Worm (Caenorhabditis elegans) whole organism, young adult: ENCODE results near the gene srd-36.

Source experiments
- B0336.3 ChIP-seq: fragments of 200-800 bp; sonication (Bioruptor generic); IDR thresholded peaks from 2 replicates; pipeline ENCODE4 v1.3.6; 2022; ENCODE audit warnings: missing genetic modification characterization, missing compliant biosample characterization
- F33H1.4 ChIP-seq: fragments of 200-800 bp; sonication (Bioruptor generic); IDR thresholded peaks from 2 replicates; pipeline ENCODE4 v1.3.6; 2022; ENCODE audit warnings: missing genetic modification reagents, missing genetic modification characterization, missing compliant biosample characterization
- F39B2.1 ChIP-seq: fragments of 200-800 bp; sonication (Bioruptor generic); IDR thresholded peaks from 2 replicates; pipeline ENCODE4 v1.3.6; 2022; ENCODE audit warnings: missing genetic modification reagents, missing genetic modification characterization, missing compliant biosample characterization
- F52B5.7 ChIP-seq: sonication (generic microtip); optimal IDR thresholded peaks from 2 replicates; lab custom pipeline; 2016; ENCODE audit warnings: mild to moderate bottlenecking, missing genetic modification characterization, missing compliant biosample characterization
- K11D2.4 ChIP-seq: fragments of 200-800 bp; sonication (Bioruptor generic); IDR thresholded peaks from 2 replicates; pipeline ENCODE4 v1.3.6; 2022; ENCODE audit warnings: missing genetic modification reagents, missing genetic modification characterization, missing compliant biosample characterization
- K12H6.12 ChIP-seq: fragments of 200-800 bp; sonication (Bioruptor generic); optimal IDR thresholded peaks from 2 replicates; lab custom pipeline; 2018; ENCODE audit warnings: mild to moderate bottlenecking, missing genetic modification characterization, missing compliant biosample characterization
- T26A5.8 ChIP-seq: sonication (generic microtip); optimal IDR thresholded peaks from 2 replicates; lab custom pipeline; 2016; ENCODE audit warnings: missing genetic modification characterization, missing compliant biosample characterization
- Y56A3A.18 ChIP-seq: fragments of 200-800 bp; sonication (Bioruptor generic); IDR thresholded peaks from 2 replicates; pipeline ENCODE4 v1.3.6; 2022; ENCODE audit warnings: missing genetic modification reagents, missing genetic modification characterization, missing compliant biosample characterization
- Y79H2A.3 ChIP-seq: fragments of 200-800 bp; sonication (Bioruptor generic); conservative IDR thresholded peaks from 2 replicates; pipeline ENCODE4 v1.3.6; 2022; ENCODE audit warnings: missing genetic modification reagents, missing genetic modification characterization, missing compliant biosample characterization
- Y95B8A.8 ChIP-seq: fragments of 200-800 bp; sonication (Bioruptor generic); IDR thresholded peaks from 2 replicates; pipeline ENCODE4 v1.3.6; 2022; ENCODE audit warnings: missing genetic modification reagents, missing genetic modification characterization, missing compliant biosample characterization
- ZK185.1 ChIP-seq: sonication (generic microtip); optimal IDR thresholded peaks from 2 replicates; lab custom pipeline; 2016; ENCODE audit warnings: mild to moderate bottlenecking, missing genetic modification characterization, missing compliant biosample characterization; ENCODE audit not compliant: poor library complexity, severe bottlenecking
- akir-1 ChIP-seq: fragments of 200-800 bp; sonication (Bioruptor generic); optimal IDR thresholded peaks from 2 replicates; lab custom pipeline; 2018; ENCODE audit warnings: mild to moderate bottlenecking, missing genetic modification characterization, moderate library complexity, missing compliant biosample characterization
- aptf-2 ChIP-seq: fragments of 200-800 bp; sonication (Bioruptor generic); conservative IDR thresholded peaks from 2 replicates; pipeline ENCODE4 v1.3.6; 2022; ENCODE audit warnings: missing genetic modification reagents, missing genetic modification characterization, missing compliant biosample characterization
- ccch-3 ChIP-seq: fragments of 200-800 bp; sonication (Bioruptor generic); optimal IDR thresholded peaks from 2 replicates; lab custom pipeline; 2018; ENCODE audit warnings: mild to moderate bottlenecking, missing genetic modification characterization, missing compliant biosample characterization
- cebp-1 ChIP-seq, 2 experiments: fragments of 200-800 bp in 1 of 2; sonication (Bioruptor generic) in 1 of 2; sonication (generic microtip) in 1 of 2; IDR thresholded peaks in 1 of 2; optimal IDR thresholded peaks in 1 of 2; 2 replicates each; pipeline versions ENCODE4 v1.3.6 to Lab custom; 2017 to 2022; ENCODE audit warnings: missing compliant biosample characterization in 2 of 2, missing genetic modification characterization in 2 of 2, mild to moderate bottlenecking in 1 of 2, missing genetic modification reagents in 1 of 2, moderate library complexity in 1 of 2
- ceh-40 ChIP-seq: fragments of 200-800 bp; sonication (Bioruptor generic); IDR thresholded peaks from 2 replicates; pipeline ENCODE4 v1.3.6; 2022; ENCODE audit warnings: missing genetic modification characterization, missing compliant biosample characterization
- efl-1 ChIP-seq: fragments of 150-350 bp; optimal IDR thresholded peaks from 2 replicates; lab custom pipeline; 2014; ENCODE audit warnings: missing biosample characterization, missing genetic modification reagents, missing genetic modification characterization
- egl-18 ChIP-seq: fragments of 200-800 bp; sonication (Bioruptor generic); IDR thresholded peaks from 2 replicates; pipeline ENCODE4 v1.3.6; 2022; ENCODE audit warnings: missing genetic modification reagents, missing genetic modification characterization, missing compliant biosample characterization
- ekl-4 ChIP-seq: fragments of 200-800 bp; sonication (Bioruptor generic); IDR thresholded peaks from 2 replicates; pipeline ENCODE4 v1.3.6; 2022; ENCODE audit warnings: missing genetic modification reagents, missing genetic modification characterization, missing compliant biosample characterization
- ets-4 ChIP-seq: fragments of 200-800 bp; sonication (Bioruptor generic); optimal IDR thresholded peaks from 2 replicates; lab custom pipeline; 2018; ENCODE audit warnings: mild to moderate bottlenecking, missing genetic modification characterization, missing compliant biosample characterization
- hmg-20 ChIP-seq: fragments of 200-800 bp; sonication (Bioruptor generic); IDR thresholded peaks from 2 replicates; pipeline ENCODE4 v1.3.6; 2022; ENCODE audit warnings: missing genetic modification reagents, missing genetic modification characterization, missing compliant biosample characterization
- hsf-1 ChIP-seq: fragments of 200-800 bp; sonication (Bioruptor generic); IDR thresholded peaks from 2 replicates; pipeline ENCODE4 v1.3.6; 2022; ENCODE audit warnings: missing genetic modification reagents, missing genetic modification characterization, missing compliant biosample characterization
- lsl-1 ChIP-seq: fragments of 200-800 bp; sonication (Bioruptor generic); optimal IDR thresholded peaks from 2 replicates; lab custom pipeline; 2018; ENCODE audit warnings: mild to moderate bottlenecking, missing genetic modification characterization, moderate library complexity, missing compliant biosample characterization
- madf-8 ChIP-seq: fragments of 200-800 bp; sonication (Bioruptor generic); conservative IDR thresholded peaks from 2 replicates; pipeline ENCODE4 v1.3.6; 2022; ENCODE audit warnings: missing genetic modification reagents, missing genetic modification characterization, missing compliant biosample characterization
- mes-4 ChIP-seq: sonication (generic microtip); optimal IDR thresholded peaks from 2 replicates; lab custom pipeline; 2016; ENCODE audit warnings: missing genotype, missing genetic modification characterization, missing compliant biosample characterization
- nfya-1 ChIP-seq: sonication (generic microtip); optimal IDR thresholded peaks from 2 replicates; lab custom pipeline; 2017; ENCODE audit warnings: antibody characterized with exemption, missing compliant biosample characterization, missing genetic modification characterization, borderline replicate concordance; ENCODE audit not compliant: insufficient read depth
- nfya-2 ChIP-seq: fragments of 200-800 bp; sonication (Bioruptor generic); IDR thresholded peaks from 2 replicates; pipeline ENCODE4 v1.3.6; 2022; ENCODE audit warnings: missing genetic modification reagents, missing genetic modification characterization, missing compliant biosample characterization
- nhr-80 ChIP-seq: sonication (generic microtip); optimal IDR thresholded peaks from 2 replicates; lab custom pipeline; 2016; ENCODE audit warnings: missing genetic modification characterization, missing compliant biosample characterization
- pha-4 ChIP-seq: fragments of 150-350 bp; sonication (generic microtip); optimal IDR thresholded peaks from 2 replicates; lab custom pipeline; 2014; ENCODE audit warnings: missing biosample characterization, missing genetic modification reagents, missing genetic modification characterization
- rcor-1 ChIP-seq: fragments of 200-800 bp; sonication (Bioruptor generic); IDR thresholded peaks from 2 replicates; pipeline ENCODE4 v1.3.6; 2022; ENCODE audit warnings: missing genetic modification reagents, missing genetic modification characterization, missing compliant biosample characterization
- rec-8 ChIP-seq, 2 experiments: sonication (generic microtip); optimal IDR thresholded peaks; 2 replicates each; lab custom pipeline; 2016; ENCODE audit warnings: mild to moderate bottlenecking in 2 of 2, missing genetic modification characterization in 2 of 2, missing genetic modification reagents in 2 of 2, missing genotype in 2 of 2, missing biosample characterization in 1 of 2, missing compliant biosample characterization in 1 of 2, moderate library complexity in 1 of 2
- sea-2 ChIP-seq: fragments of 200-800 bp; sonication (Bioruptor generic); IDR thresholded peaks from 2 replicates; pipeline ENCODE4 v1.3.6; 2022; ENCODE audit warnings: missing genetic modification characterization, missing compliant biosample characterization
- snpc-1.1 ChIP-seq: sonication (generic microtip); optimal IDR thresholded peaks from 2 replicates; lab custom pipeline; 2017; ENCODE audit warnings: missing genetic modification characterization, mild to moderate bottlenecking, missing compliant biosample characterization, antibody characterized with exemption, moderate library complexity, missing genotype, missing genetic modification reagents; ENCODE audit not compliant: insufficient read depth
- snpc-3.4 ChIP-seq: sonication (generic microtip); optimal IDR thresholded peaks from 2 replicates; lab custom pipeline; 2017; ENCODE audit warnings: missing genetic modification characterization, mild to moderate bottlenecking, missing compliant biosample characterization, antibody characterized with exemption, moderate library complexity, missing genotype, missing genetic modification reagents
- tbx-9 ChIP-seq: sonication (generic microtip); optimal IDR thresholded peaks from 2 replicates; lab custom pipeline; 2016; ENCODE audit warnings: borderline replicate concordance, missing genetic modification characterization, inconsistent platforms, missing compliant biosample characterization
- unc-62 ChIP-seq: fragments of 150-350 bp; optimal IDR thresholded peaks from 2 replicates; lab custom pipeline; 2014; ENCODE audit warnings: missing biosample characterization, missing genetic modification reagents, missing genetic modification characterization
- xnd-1 ChIP-seq: sonication (generic microtip); optimal IDR thresholded peaks from 2 replicates; lab custom pipeline; 2016; ENCODE audit warnings: missing genotype, missing genetic modification reagents, missing genetic modification characterization, missing compliant biosample characterization
- zim-3 ChIP-seq: sonication (generic microtip); optimal IDR thresholded peaks from 2 replicates; lab custom pipeline; 2017; ENCODE audit warnings: mild to moderate bottlenecking, missing genetic modification characterization, moderate library complexity, missing compliant biosample characterization

srd-36 gene

DNA sequence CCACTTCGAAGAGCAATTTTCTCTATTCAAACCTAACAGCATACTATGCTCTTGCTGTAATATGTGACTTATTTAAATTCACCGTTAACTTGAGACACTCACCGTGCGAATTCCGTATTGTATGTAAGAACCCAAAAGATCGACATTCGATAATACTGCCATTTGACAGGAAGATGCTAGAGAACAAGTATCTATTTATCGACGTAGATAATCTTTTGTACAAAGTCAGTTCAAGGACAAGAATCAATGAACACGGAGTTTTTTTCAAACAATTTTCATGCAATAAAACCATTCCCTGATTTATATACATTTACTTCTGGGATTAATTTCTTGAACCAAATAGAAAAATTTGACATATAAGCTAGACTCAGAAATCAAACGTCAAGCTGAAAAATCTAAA, 46.3 kb downstream of the srd-36 start, which contains the start of gene K08H2.7:
K08H2.7 (minus strand) TSS at position 173 of the 400 bp plus-strand sequence.
- TF ChIP-seq madf-8 (GFP tag; lab: Robert Waterston, UW) (no peak), snpc-1.1 (tag; lab: Kevin White, UChicago) (no peak), K12H6.12 (no peak), K11D2.4 (no peak), egl-18 (GFP tag; lab: Robert Waterston, UW) (no peak), nfya-1 (tag; lab: Kevin White, UChicago) (no peak), akir-1 (no peak), B0336.3 (GFP tag; lab: Robert Waterston, UW) (no peak), efl-1 (GFP tag; lab: Kevin White, UChicago) (no peak), snpc-3.4 (tag; lab: Kevin White, UChicago) (no peak)

DNA sequence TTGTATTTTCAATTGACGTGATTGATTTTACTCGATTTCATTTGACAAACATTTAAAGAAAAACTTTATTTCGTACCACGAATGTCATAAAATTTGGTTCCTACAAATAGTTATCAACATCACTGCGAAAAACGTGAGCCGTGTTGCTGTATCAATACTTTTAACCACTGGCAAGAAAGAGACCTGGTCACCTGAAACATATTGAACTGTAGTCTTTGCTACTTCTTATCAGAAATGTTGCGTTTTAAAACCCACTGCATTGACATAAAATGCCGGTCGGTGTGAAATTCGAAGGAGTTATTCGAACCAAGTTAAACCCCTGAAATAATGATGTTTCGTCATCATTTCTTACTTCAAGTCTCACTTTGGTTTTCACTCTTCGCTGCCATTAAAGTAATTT, 47.0 kb downstream of the srd-36 start:
- TF ChIP-seq ets-4 (GFP tag; lab: Kevin White, UChicago) = no peak
- TF ChIP-seq sea-2 (GFP tag; lab: Robert Waterston, UW) = no peak
- TF ChIP-seq Y95B8A.8 (GFP tag; lab: Robert Waterston, UW) = no peak
- no peak for TF ChIP-seq ceh-40 (GFP tag; lab: Robert Waterston, UW)
- TF ChIP-seq T26A5.8 (tag; lab: Kevin White, UChicago) = no peak
- no peak for TF ChIP-seq zim-3 (tag; lab: Kevin White, UChicago)
- TF ChIP-seq mes-4 = no peak
- TF ChIP-seq cebp-1 (GFP tag; IDR thresholded peaks at IDR 0.05; lab: Robert Waterston, UW) = no peak
- TF ChIP-seq cebp-1 (tag; optimal IDR thresholded peaks at IDR 0.05; lab: Kevin White, UChicago) = peak; percentile 0
- no peak for TF ChIP-seq aptf-2 (GFP tag; lab: Robert Waterston, UW)
- no peak for TF ChIP-seq xnd-1 (tag; lab: Kevin White, UChicago)
- TF ChIP-seq nhr-80 (tag; lab: Kevin White, UChicago) = peak; percentile 77
- no peak for TF ChIP-seq ccch-3 (GFP tag; lab: Kevin White, UChicago)
- TF ChIP-seq pha-4 (tag; lab: Kevin White, UChicago) = no peak
- no peak for TF ChIP-seq ekl-4 (GFP tag; lab: Robert Waterston, UW)
- TF ChIP-seq, all 124 proteins: peak for 2

DNA sequence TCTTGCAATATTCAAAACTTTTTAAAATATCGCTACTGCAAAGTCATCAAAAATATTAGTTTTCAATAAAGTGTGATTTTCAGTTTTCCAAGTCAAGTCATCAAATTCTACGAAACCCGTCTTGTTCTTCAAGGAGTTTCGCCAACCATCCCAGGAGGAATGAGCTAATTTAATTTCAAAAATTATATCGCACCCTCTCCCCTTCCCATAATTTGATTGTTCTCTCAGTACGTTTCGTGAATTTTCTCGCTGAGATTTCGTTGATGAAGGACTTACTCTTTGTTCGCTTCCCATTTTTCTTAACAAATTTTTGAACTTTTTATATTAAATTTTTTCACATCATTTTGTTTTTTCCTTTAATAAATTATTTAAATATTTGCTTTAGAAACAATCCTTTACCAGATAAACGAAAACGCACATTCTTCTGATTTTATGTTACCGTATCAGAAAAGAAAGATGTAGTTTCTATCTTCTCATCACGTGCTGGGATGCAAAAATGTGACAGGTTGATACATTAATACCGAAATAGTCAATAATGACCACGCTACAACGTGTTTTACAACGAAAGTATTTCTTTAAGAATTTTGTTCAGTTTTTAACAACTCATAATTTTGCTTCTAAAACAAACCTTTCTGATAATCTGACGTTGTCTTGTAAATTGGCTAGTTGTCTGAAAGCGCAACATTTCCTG, 47.8 kb downstream of the srd-36 start:
- TF ChIP-seq F52B5.7 (tag; lab: Kevin White, UChicago) (no peak), Y79H2A.3 (GFP tag; lab: Robert Waterston, UW) (no peak), tbx-9 (tag; lab: Kevin White, UChicago) (no peak)
- TF ChIP-seq, all 124 proteins: peak for 0

DNA sequence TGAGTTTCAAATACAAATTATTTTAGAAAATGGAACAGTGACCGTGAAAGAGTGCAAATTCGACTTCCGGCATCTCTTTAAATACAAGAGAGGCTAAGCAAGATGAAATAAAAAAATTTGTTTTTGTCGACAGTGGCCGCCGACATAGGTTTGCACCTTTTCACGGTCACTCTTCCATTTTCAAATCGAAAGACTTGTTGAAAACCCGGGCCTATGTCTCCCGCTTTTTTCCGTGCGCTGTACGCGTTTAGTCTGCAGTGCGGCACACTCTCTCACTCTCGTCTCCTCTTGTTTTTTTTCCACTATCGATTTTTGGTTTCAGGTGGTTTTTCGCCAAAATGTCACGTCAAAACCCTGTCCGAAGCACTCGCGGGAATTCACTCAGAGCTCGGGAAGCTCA, 49.5 kb downstream of the srd-36 start, which contains the start of gene hpl-1:
hpl-1 (plus strand) TSS at position 301 of the 400 bp plus-strand sequence.
- TF ChIP-seq nfya-2 (no peak), Y56A3A.18 (GFP tag; lab: Robert Waterston, UW) (no peak), rcor-1 (GFP tag; lab: Robert Waterston, UW) (no peak), hmg-20 (no peak), lsl-1 (GFP tag; lab: Kevin White, UChicago) (no peak), hsf-1 (no peak), ZK185.1 (tag; lab: Kevin White, UChicago) (no peak), F33H1.4 (GFP tag; lab: Robert Waterston, UW) (no peak), unc-62 (GFP tag; lab: Kevin White, UChicago) (no peak), rec-8 (tag; optimal IDR thresholded peaks at IDR 0.05; lab: Kevin White, UChicago) (no peak), F39B2.1 (GFP tag; lab: Robert Waterston, UW) (no peak)
